Fruit fly (Drosophila melanogaster): ENCODE data around the gene Taf3.
A peak's percentile ranks its signal among the peaks of the same experiment; 100 is the strongest.

Taf3 gene

DNA sequence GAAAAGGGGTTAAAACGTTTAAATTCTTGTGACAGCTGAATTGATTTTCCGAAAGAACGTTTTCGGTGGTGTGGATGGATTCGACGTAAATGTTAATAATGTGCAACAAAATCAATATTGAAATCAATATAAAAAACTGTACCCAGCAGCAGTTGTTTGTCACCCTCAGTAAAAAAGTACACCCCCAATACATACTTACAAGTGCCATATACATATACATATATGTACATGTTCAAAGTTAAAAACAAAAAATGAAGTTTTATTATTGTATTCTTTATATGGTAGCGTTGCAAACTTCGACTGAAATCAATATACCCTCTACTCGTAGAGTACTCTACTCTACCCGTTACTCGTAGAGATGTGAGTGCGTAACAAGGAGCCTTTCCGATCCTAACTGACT lies 20.9 kb upstream of the Taf3 start (continued):
- TF ChIP-seq CG33557 (GFP tag; optimal IDR thresholded peaks at IDR 0.05) (peak; percentile 45), pros (GFP tag; optimal IDR thresholded peaks at IDR 0.05) (peak; percentile 77), CG12299 (tag; optimal IDR thresholded peaks at IDR 0.05) (no peak), HHEX (GFP tag; optimal IDR thresholded peaks at IDR 0.05) (no peak), row (GFP tag; IDR thresholded peaks at IDR 0.05) (0 out of 3 replicates have a peak, but pooled peaks have one; percentile 15), Asciz (GFP tag; optimal IDR thresholded peaks at IDR 0.05) (peak; percentile 29), usp (GFP tag; optimal IDR thresholded peaks at IDR 0.05) (no peak), CG12659 (GFP tag; optimal IDR thresholded peaks at IDR 0.05) (peak; percentile 5), Ets65A (GFP tag) (peak; percentile 49), Med (GFP tag) (peak; percentile 54), insv (GFP tag; optimal IDR thresholded peaks at IDR 0.05) (no peak), eve (GFP tag; optimal IDR thresholded peaks at IDR 0.05) (peak in 1 of 2 experiments; percentile 44), CG8924 (tag; optimal IDR thresholded peaks at IDR 0.05) (peak; percentile 24), sqz (GFP tag; optimal IDR thresholded peaks at IDR 0.05) (peak; percentile 67), sens (GFP tag) (peak; percentile 67), Pdp1 (GFP tag; optimal IDR thresholded peaks at IDR 0.05) (no peak), nerfin-1 (tag; optimal IDR thresholded peaks at IDR 0.05) (peak; percentile 2), CG42726 (GFP tag; IDR thresholded peaks at IDR 0.05; ENCODE audit: partially characterized antibody) (no peak)

DNA sequence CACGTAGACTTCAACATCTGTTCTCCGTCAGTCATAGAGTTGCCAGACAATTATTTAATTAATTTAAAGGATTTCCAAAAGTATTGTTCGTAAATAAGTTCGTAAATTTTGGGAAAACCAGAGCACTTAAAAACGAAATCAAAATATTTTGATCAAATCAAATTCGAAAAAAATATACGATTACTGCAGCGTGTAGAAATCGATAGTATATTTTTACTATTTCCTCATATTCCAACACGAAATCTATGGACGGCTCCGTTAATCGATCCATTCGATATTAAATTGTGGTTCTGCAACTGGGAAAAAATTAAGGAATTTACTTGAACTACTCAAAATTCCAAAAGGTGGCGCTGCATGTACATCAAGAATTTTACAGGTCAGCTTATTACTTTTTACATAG lies 19.8 kb upstream of the Taf3 start:
- peak; percentile 90 for TF ChIP-seq HmgZ (tag; optimal IDR thresholded peaks at IDR 0.05)
- TF ChIP-seq NC2β (GFP tag; optimal IDR thresholded peaks at IDR 0.05), result peak; percentile 21
- peak; percentile 8 for TF ChIP-seq dmrt11E (tag; optimal IDR thresholded peaks at IDR 0.05)
- no peak for TF ChIP-seq h (optimal IDR thresholded peaks at IDR 0.05)
- TF ChIP-seq insv (GFP tag; optimal IDR thresholded peaks at IDR 0.05), result peak in 1 of 2 experiments; percentile 78
- peak; percentile 40 for TF ChIP-seq caup (GFP tag; optimal IDR thresholded peaks at IDR 0.05; ENCODE audit: severe bottlenecking)
- no peak for TF ChIP-seq prd (optimal IDR thresholded peaks at IDR 0.05)
- no peak; the same call in 2 of the 3 replicates for TF ChIP-seq prd (GFP tag; IDR thresholded peaks at IDR 0.05)
- no peak for TF ChIP-seq Hey (tag; optimal IDR thresholded peaks at IDR 0.05)
- peak in 1 of 2 experiments; percentile 37 for TF ChIP-seq Eip74EF (GFP tag; optimal IDR thresholded peaks at IDR 0.05)
- TF ChIP-seq sim (GFP tag; IDR thresholded peaks at IDR 0.05), result no peak
- TF ChIP-seq Sin3A (optimal IDR thresholded peaks at IDR 0.05), result no peak
- TF ChIP-seq emc (GFP tag; optimal IDR thresholded peaks at IDR 0.05), result peak; percentile 3
- no peak for TF ChIP-seq ewg (GFP tag; optimal IDR thresholded peaks at IDR 0.05)
- TF ChIP-seq oc (tag; optimal IDR thresholded peaks at IDR 0.05), result no peak
- TF ChIP-seq ems (GFP tag; optimal IDR thresholded peaks at IDR 0.05), result peak; percentile 33
- TF ChIP-seq Ets65A (GFP tag), result peak; percentile 97
- TF ChIP-seq CG7372 (GFP tag; IDR thresholded peaks at IDR 0.05), result 0 out of 2 replicates have a peak, but pooled peaks have one; percentile 18
- peak; percentile 92 for TF ChIP-seq knrl (GFP tag; IDR thresholded peaks at IDR 0.05; ENCODE audit: partially characterized antibody)
- TF ChIP-seq jigr1 (GFP tag; IDR thresholded peaks at IDR 0.05), result no peak
- peak; percentile 93 for TF ChIP-seq CG14860 (GFP tag; IDR thresholded peaks at IDR 0.05; ENCODE audit: partially characterized antibody)
- TF ChIP-seq CG6791 (GFP tag; IDR thresholded peaks at IDR 0.05; ENCODE audit: partially characterized antibody), result peak; percentile 97
- TF ChIP-seq CG8281 (tag; optimal IDR thresholded peaks at IDR 0.05), result no peak
- no peak for TF ChIP-seq Meics (GFP tag; optimal IDR thresholded peaks at IDR 0.05)
- TF ChIP-seq p53 (GFP tag; optimal IDR thresholded peaks at IDR 0.05), result peak; percentile 59
- TF ChIP-seq ato (GFP tag; IDR thresholded peaks at IDR 0.05; ENCODE audit: partially characterized antibody), result peak; percentile 96
- no peak for TF ChIP-seq CG18011 (GFP tag; optimal IDR thresholded peaks at IDR 0.05)
- no peak for TF ChIP-seq MTF-1 (GFP tag; optimal IDR thresholded peaks at IDR 0.05; ENCODE audit: borderline replicate concordance)
- peak; percentile 14 for TF ChIP-seq CG12942 (GFP tag; optimal IDR thresholded peaks at IDR 0.05)
- TF ChIP-seq CG12236 (GFP tag; optimal IDR thresholded peaks at IDR 0.05), result peak; percentile 15
- TF ChIP-seq CG2889 (GFP tag; IDR thresholded peaks at IDR 0.05), result no peak
- TF ChIP-seq otp (GFP tag; IDR thresholded peaks at IDR 0.05), result no peak
- TF ChIP-seq luna (GFP tag; optimal IDR thresholded peaks at IDR 0.05), result peak; percentile 56
- TF ChIP-seq chn (GFP tag; optimal IDR thresholded peaks at IDR 0.05), result no peak
